Fruit fly (Drosophila melanogaster): Measurements from ENCODE around the gene Mat89Ba.

Mat89Ba gene

dm6 chr3R:16235941-16236712, 36.1 kb downstream of the Mat89Ba start (continued):
- peak; percentile 65 for TF ChIP-seq onecut (GFP tag; IDR thresholded peaks at IDR 0.05)
- peak; percentile 90 for TF ChIP-seq sd (tag; optimal IDR thresholded peaks at IDR 0.05)
- no peak for TF ChIP-seq Scr (GFP tag; IDR thresholded peaks at IDR 0.05; ENCODE audit: partially characterized antibody)
- TF ChIP-seq CG10321 (GFP tag; IDR thresholded peaks at IDR 0.05), result no peak
- TF ChIP-seq Tbp (GFP tag; optimal IDR thresholded peaks at IDR 0.05), result no peak
- no peak for TF ChIP-seq prd (optimal IDR thresholded peaks at IDR 0.05)
- no peak for TF ChIP-seq prd (GFP tag; IDR thresholded peaks at IDR 0.05)
- peak; percentile 78 for TF ChIP-seq gro (GFP tag; optimal IDR thresholded peaks at IDR 0.05)
- TF ChIP-seq NC2β (GFP tag; optimal IDR thresholded peaks at IDR 0.05), result no peak
- peak; percentile 76 for TF ChIP-seq slp2 (GFP tag; optimal IDR thresholded peaks at IDR 0.05)
- TF ChIP-seq sqz (GFP tag; optimal IDR thresholded peaks at IDR 0.05), result no peak
- no peak for TF ChIP-seq TFAM (GFP tag; optimal IDR thresholded peaks at IDR 0.05)
- peak; percentile 49 for TF ChIP-seq mam (GFP tag; optimal IDR thresholded peaks at IDR 0.05)
- TF ChIP-seq CG4424 (GFP tag; optimal IDR thresholded peaks at IDR 0.05), result peak; percentile 88
- TF ChIP-seq CG42726 (GFP tag; IDR thresholded peaks at IDR 0.05; ENCODE audit: partially characterized antibody), result no peak
- peak; percentile 94 for TF ChIP-seq CG6765 (GFP tag; optimal IDR thresholded peaks at IDR 0.05)
- TF ChIP-seq unpg (GFP tag; optimal IDR thresholded peaks at IDR 0.05), result peak; percentile 84
- TF ChIP-seq CG7556 (GFP tag; optimal IDR thresholded peaks at IDR 0.05), result peak; percentile 99
- peak; percentile 69 for TF ChIP-seq Bdp1 (GFP tag; optimal IDR thresholded peaks at IDR 0.05)
- no peak for TF ChIP-seq wdn (GFP tag; IDR thresholded peaks at IDR 0.05)
- TF ChIP-seq amos (GFP tag; IDR thresholded peaks at IDR 0.05; ENCODE audit: partially characterized antibody), result no peak
- TF ChIP-seq Hr51 (GFP tag; optimal IDR thresholded peaks at IDR 0.05), result peak; percentile 74 to 94
- TF ChIP-seq CG5953 (GFP tag; IDR thresholded peaks at IDR 0.05), result no peak
- TF ChIP-seq CG14710 (tag; optimal IDR thresholded peaks at IDR 0.05), result peak; percentile 95
- TF ChIP-seq grau (tag; optimal IDR thresholded peaks at IDR 0.05), result peak; percentile 90
- no peak for TF ChIP-seq chm (GFP tag; IDR thresholded peaks at IDR 0.05)
- TF ChIP-seq CG12391 (tag; optimal IDR thresholded peaks at IDR 0.05), result peak; percentile 96
- no peak for TF ChIP-seq pros (GFP tag; optimal IDR thresholded peaks at IDR 0.05)
- peak; percentile 94 for TF ChIP-seq Hand (GFP tag; optimal IDR thresholded peaks at IDR 0.05)
- peak; percentile 94 for TF ChIP-seq CG2712 (tag; optimal IDR thresholded peaks at IDR 0.05)
- TF ChIP-seq Ptx1 (GFP tag; IDR thresholded peaks at IDR 0.05), result no peak
- peak; percentile 33 for TF ChIP-seq da (GFP tag; optimal IDR thresholded peaks at IDR 0.05)
- TF ChIP-seq sim (GFP tag; IDR thresholded peaks at IDR 0.05), result no peak
- no peak for TF ChIP-seq Poxn (GFP tag; IDR thresholded peaks at IDR 0.05)
- TF ChIP-seq CG9215 (GFP tag; IDR thresholded peaks at IDR 0.05), result no peak
- peak; percentile 73 for TF ChIP-seq cato (GFP tag; optimal IDR thresholded peaks at IDR 0.05; ENCODE audit: borderline replicate concordance)
- TF ChIP-seq Nf-YA (GFP tag; IDR thresholded peaks at IDR 0.05), result no peak
- no peak for TF ChIP-seq CG4854 (GFP tag; optimal IDR thresholded peaks at IDR 0.05)
- no peak for TF ChIP-seq otp (GFP tag; IDR thresholded peaks at IDR 0.05)
- TF ChIP-seq Fer3 (tag; optimal IDR thresholded peaks at IDR 0.05), result peak; percentile 77
- peak; percentile 82 for TF ChIP-seq HmgD (GFP tag; optimal IDR thresholded peaks at IDR 0.05)
- TF ChIP-seq corto (GFP tag; optimal IDR thresholded peaks at IDR 0.05), result no peak
- TF ChIP-seq CG7928 (GFP tag; optimal IDR thresholded peaks at IDR 0.05), result peak; percentile 41
- TF ChIP-seq CG3065 (GFP tag; optimal IDR thresholded peaks at IDR 0.05), result peak; percentile 65
- TF ChIP-seq h (optimal IDR thresholded peaks at IDR 0.05), result no peak
- TF ChIP-seq CG8359 (GFP tag; optimal IDR thresholded peaks at IDR 0.05; ENCODE audit: borderline replicate concordance), result peak; percentile 74
- TF ChIP-seq CG11456 (GFP tag; IDR thresholded peaks at IDR 0.05), result no peak
- no peak for TF ChIP-seq Aef1 (GFP tag; IDR thresholded peaks at IDR 0.05)
- TF ChIP-seq ato (GFP tag; IDR thresholded peaks at IDR 0.05; ENCODE audit: partially characterized antibody), result no peak
- peak; percentile 92 for TF ChIP-seq HHEX (GFP tag; optimal IDR thresholded peaks at IDR 0.05)
